Worm (Caenorhabditis elegans): ENCODE measurements around the gene set-11.

set-11 gene

ce11 chrII:2721992-2722391, 29.6 kb upstream of the set-11 start:
- TF ChIP-seq unc-98 (GFP tag; IDR thresholded peaks at IDR 0.05), result no peak
- TF ChIP-seq tlp-1 (tag; optimal IDR thresholded peaks at IDR 0.05), result no peak
- no peak for TF ChIP-seq skn-1 (tag; optimal IDR thresholded peaks at IDR 0.05)
- TF ChIP-seq pax-3 (tag; optimal IDR thresholded peaks at IDR 0.05), result no peak
- no peak for TF ChIP-seq isw-1 (GFP tag; IDR thresholded peaks at IDR 0.05)
- TF ChIP-seq lin-14 (GFP tag; optimal IDR thresholded peaks at IDR 0.05), result no peak

- TF ChIP-seq efl-1 (optimal IDR thresholded peaks at IDR 0.05) (no peak), efl-1 (GFP tag; optimal IDR thresholded peaks at IDR 0.05 in 1 of 2) (no peak), tbx-2 (tag; optimal IDR thresholded peaks at IDR 0.05) (no peak), ama-1 (optimal IDR thresholded peaks at IDR 0.05) (no peak), C34B4.2 (tag; optimal IDR thresholded peaks at IDR 0.05) (no peak), pqm-1 (tag; optimal IDR thresholded peaks at IDR 0.05) (no peak), nhr-77 (tag; optimal IDR thresholded peaks at IDR 0.05) (no peak), C04F5.9 (tag; optimal IDR thresholded peaks at IDR 0.05) (no peak), mef-2 (tag; optimal IDR thresholded peaks at IDR 0.05) (no peak), fkh-4 (tag; optimal IDR thresholded peaks at IDR 0.05; ENCODE audit: borderline replicate concordance) (no peak), fkh-8 (tag; optimal IDR thresholded peaks at IDR 0.05) (no peak), lin-35 (GFP tag; optimal IDR thresholded peaks at IDR 0.05) (no peak), rnt-1 (tag; optimal IDR thresholded peaks at IDR 0.05) (no peak), ces-1 (GFP tag; optimal IDR thresholded peaks at IDR 0.05) (no peak), aly-2 (tag; optimal IDR thresholded peaks at IDR 0.05) (no peak), dsc-1 (tag; optimal IDR thresholded peaks at IDR 0.05) (no peak), unc-62 (GFP tag; optimal IDR thresholded peaks at IDR 0.05) (no peak), elt-2 (tag; optimal IDR thresholded peaks at IDR 0.05) (no peak), elt-3 (tag; optimal IDR thresholded peaks at IDR 0.05) (no peak), ztf-11 (tag; optimal IDR thresholded peaks at IDR 0.05) (no peak)
These were observed 26.8 kb upstream of the set-11 start for ce11 chrII:2719212-2719611.

- no peak for TF ChIP-seq C16A3.4 (tag; optimal IDR thresholded peaks at IDR 0.05)
- no peak for TF ChIP-seq snpc-4 (tag; optimal IDR thresholded peaks at IDR 0.05)
- TF ChIP-seq unc-30 (tag; optimal IDR thresholded peaks at IDR 0.05), result no peak
These were observed 25.0 kb upstream of the set-11 start, which contains the start of gene T05A8.3 for ce11 chrII:2717335-2717734. T05A8.3 (minus strand) TSS chrII:2717435.

- TF ChIP-seq nhr-20 (tag; optimal IDR thresholded peaks at IDR 0.05) (no peak), nhr-71 (tag; optimal IDR thresholded peaks at IDR 0.05) (no peak), lsy-2 (tag; optimal IDR thresholded peaks at IDR 0.05) (no peak), grh-1 (GFP tag; IDR thresholded peaks at IDR 0.05) (no peak), unc-86 (tag; optimal IDR thresholded peaks at IDR 0.05) (no peak)
These were observed 18.5 kb upstream of the set-11 start, which contains the start of gene T05A8.2 for ce11 chrII:2710919-2711318. T05A8.2 (minus strand) TSS chrII:2711019.

- no peak for TF ChIP-seq vab-15 (tag; optimal IDR thresholded peaks at IDR 0.05)
- TF ChIP-seq unc-86 (tag; optimal IDR thresholded peaks at IDR 0.05), result no peak
- no peak for TF ChIP-seq zip-4 (GFP tag; optimal IDR thresholded peaks at IDR 0.05)
- no peak for TF ChIP-seq elt-2 (tag; optimal IDR thresholded peaks at IDR 0.05)
- no peak for TF ChIP-seq tlp-1 (tag; optimal IDR thresholded peaks at IDR 0.05)
- TF ChIP-seq mdl-1 (tag; optimal IDR thresholded peaks at IDR 0.05), result no peak
- no peak for TF ChIP-seq nhr-11 (tag; optimal IDR thresholded peaks at IDR 0.05)
- no peak for TF ChIP-seq nhr-71 (tag; optimal IDR thresholded peaks at IDR 0.05)
- TF ChIP-seq grh-1 (GFP tag; IDR thresholded peaks at IDR 0.05), result no peak
- TF ChIP-seq ceh-63 (GFP tag; optimal IDR thresholded peaks at IDR 0.05), result no peak
- no peak for TF ChIP-seq snu-23 (GFP tag; optimal IDR thresholded peaks at IDR 0.05)
- no peak for TF ChIP-seq rnt-1 (tag; optimal IDR thresholded peaks at IDR 0.05)
- TF ChIP-seq egl-27 (tag; optimal IDR thresholded peaks at IDR 0.05), result no peak
- no peak for TF ChIP-seq xbp-1 (tag; optimal IDR thresholded peaks at IDR 0.05)
These were observed 17.6 kb upstream of the set-11 start, which contains the start of gene T05A8.1 for ce11 chrII:2709942-2710341. T05A8.1 (minus strand) TSS chrII:2710042.
